Fruit fly (Drosophila melanogaster) whole organism, prepupa: ENCODE results near the gene ABCB7.

Experiments
- Blimp-1 ChIP-seq: fragments of 200-800 bp; sonication (Bioruptor generic); optimal IDR thresholded peaks from 3 replicates; lab custom pipeline; 2017; ENCODE audit warnings: missing biosample characterization, missing genetic modification characterization, mild to moderate bottlenecking, moderate library complexity, missing genetic modification reagents
- CG6808 ChIP-seq: fragments of 200-800 bp; sonication (Bioruptor generic); optimal IDR thresholded peaks from 3 replicates; lab custom pipeline; 2017; ENCODE audit warnings: missing biosample characterization, missing genetic modification characterization, mild to moderate bottlenecking, moderate library complexity, missing genetic modification reagents
- CG8319 ChIP-seq: fragments of 200-800 bp; sonication (Bioruptor generic); optimal IDR thresholded peaks from 3 replicates; lab custom pipeline; 2016; ENCODE audit warnings: missing biosample characterization, missing genetic modification characterization
- Hr39 ChIP-seq: fragments of 200-800 bp; sonication (Bioruptor generic); optimal IDR thresholded peaks from 2 replicates; lab custom pipeline; 2016; ENCODE audit warnings: missing biosample characterization, missing genetic modification characterization
- eg ChIP-seq: fragments of 200-800 bp; sonication (Bioruptor generic); IDR thresholded peaks from 3 replicates; pipeline ENCODE4 v1.3.6; 2022; ENCODE audit warnings: missing biosample characterization, missing genetic modification characterization

dm6 chr3L:1584781-1585180, 33.4 kb upstream of the ABCB7 start:
- TF ChIP-seq CG6808 (GFP tag; lab: Kevin White, UChicago) (peak; percentile 79), Blimp-1 (GFP tag; lab: Kevin White, UChicago) (peak; percentile 57), eg (GFP tag; lab: Robert Waterston, UW) (peak; percentile 96), CG8319 (peak; percentile 77), Hr39 (GFP tag; lab: Kevin White, UChicago) (peak; percentile 82)
